Fruit fly (Drosophila melanogaster) whole organism, prepupa: ENCODE measurements around the gene CG10137.
A peak's percentile ranks its signal among the peaks of the same experiment; 100 is the strongest.

Experiments used
- Blimp-1 ChIP-seq: fragments of 200-800 bp; sonication (Bioruptor generic); optimal IDR thresholded peaks from 3 replicates; lab custom pipeline; 2017; ENCODE audit warnings: missing biosample characterization, missing genetic modification characterization, mild to moderate bottlenecking, moderate library complexity, missing genetic modification reagents
- CG10631 ChIP-seq: fragments of 200-800 bp; sonication (Bioruptor generic); optimal IDR thresholded peaks from 2 replicates; lab custom pipeline; 2016; ENCODE audit warnings: missing biosample characterization, missing genetic modification characterization
- CG10669 ChIP-seq: fragments of 200-800 bp; sonication (Bioruptor generic); optimal IDR thresholded peaks from 3 replicates; lab custom pipeline; 2018; ENCODE audit warnings: missing biosample characterization, mild to moderate bottlenecking, missing genetic modification characterization, moderate library complexity
- CG11294 ChIP-seq: fragments of 200-800 bp; sonication (Bioruptor generic); IDR thresholded peaks from 2 replicates; pipeline ENCODE4 v1.3.6; 2022; ENCODE audit warnings: missing biosample characterization, missing genetic modification characterization
- CG11762 ChIP-seq: fragments of 200-800 bp; sonication (Bioruptor generic); optimal IDR thresholded peaks from 3 replicates; lab custom pipeline; 2016; ENCODE audit warnings: missing biosample characterization, missing genetic modification characterization; ENCODE audit not compliant: insufficient read depth
- CG11902 ChIP-seq: fragments of 200-800 bp; sonication (Bioruptor generic); optimal IDR thresholded peaks from 3 replicates; lab custom pipeline; 2016; ENCODE audit warnings: missing biosample characterization, missing genetic modification characterization
- CG15336 ChIP-seq: fragments of 200-800 bp; sonication (Bioruptor generic); IDR thresholded peaks from 2 replicates; pipeline ENCODE4 v1.3.6; 2022; ENCODE audit warnings: missing biosample characterization, missing genetic modification characterization
- CG16779 ChIP-seq: fragments of 200-800 bp; sonication (Bioruptor generic); optimal IDR thresholded peaks from 3 replicates; lab custom pipeline; 2017; ENCODE audit warnings: missing biosample characterization, mild to moderate bottlenecking, missing genetic modification characterization
- CG3032 ChIP-seq: fragments of 200-800 bp; optimal IDR thresholded peaks from 2 replicates; lab custom pipeline; 2019; ENCODE audit warnings: missing biosample characterization, mild to moderate bottlenecking, missing genetic modification characterization, moderate library complexity
- CG31627 ChIP-seq: fragments of 200-800 bp; sonication (Bioruptor generic); optimal IDR thresholded peaks from 3 replicates; lab custom pipeline; 2016; ENCODE audit warnings: missing biosample characterization, missing genetic modification characterization
- CG32006 ChIP-seq: fragments of 200-800 bp; sonication (Bioruptor generic); optimal IDR thresholded peaks from 3 replicates; lab custom pipeline; 2017; ENCODE audit warnings: missing biosample characterization, mild to moderate bottlenecking, missing genetic modification characterization
- CG34406 ChIP-seq: fragments of 200-800 bp; sonication (Bioruptor generic); optimal IDR thresholded peaks from 3 replicates; lab custom pipeline; 2016; ENCODE audit warnings: missing biosample characterization, missing genetic modification characterization
- CG3919 ChIP-seq: fragments of 200-800 bp; sonication (Bioruptor generic); optimal IDR thresholded peaks from 3 replicates; lab custom pipeline; 2016; ENCODE audit warnings: missing biosample characterization, missing genetic modification characterization
- CG4318 ChIP-seq: fragments of 200-800 bp; sonication (Bioruptor generic); optimal IDR thresholded peaks from 3 replicates; lab custom pipeline; 2017; ENCODE audit warnings: missing biosample characterization, mild to moderate bottlenecking, missing genetic modification characterization
- CG6276 ChIP-seq: fragments of 200-800 bp; sonication (Bioruptor generic); optimal IDR thresholded peaks from 2 replicates; lab custom pipeline; 2017; ENCODE audit warnings: missing biosample characterization, mild to moderate bottlenecking, missing genetic modification characterization
- CG6808 ChIP-seq: fragments of 200-800 bp; sonication (Bioruptor generic); optimal IDR thresholded peaks from 3 replicates; lab custom pipeline; 2017; ENCODE audit warnings: missing biosample characterization, missing genetic modification characterization, mild to moderate bottlenecking, moderate library complexity, missing genetic modification reagents
- CG6854 ChIP-seq: fragments of 200-800 bp; sonication (Bioruptor generic); optimal IDR thresholded peaks from 2 replicates; lab custom pipeline; 2017; ENCODE audit warnings: missing biosample characterization, mild to moderate bottlenecking, missing genetic modification characterization
- CG8119 ChIP-seq: fragments of 200-800 bp; sonication (Bioruptor generic); IDR thresholded peaks from 3 replicates; pipeline ENCODE4 v1.3.6; 2022; ENCODE audit warnings: missing biosample characterization, missing genetic modification characterization
- CG8632 ChIP-seq: fragments of 200-800 bp; sonication (Bioruptor generic); optimal IDR thresholded peaks from 3 replicates; lab custom pipeline; 2016; ENCODE audit warnings: missing biosample characterization, missing genetic modification characterization
- Eip78C ChIP-seq: fragments of 200-800 bp; sonication (Bioruptor generic); peaks from one replicate; lab custom pipeline; 2016; ENCODE audit warnings: missing biosample characterization, missing genetic modification characterization
- Ets21C ChIP-seq: fragments of 200-800 bp; sonication (Bioruptor generic); optimal IDR thresholded peaks from 3 replicates; lab custom pipeline; 2016; ENCODE audit warnings: missing biosample characterization, missing genetic modification characterization
- Ets96B ChIP-seq: fragments of 200-800 bp; optimal IDR thresholded peaks from 2 replicates; lab custom pipeline; 2019; ENCODE audit warnings: missing biosample characterization, mild to moderate bottlenecking, missing genetic modification characterization, moderate library complexity
- Gug ChIP-seq: fragments of 200-800 bp; sonication (Bioruptor generic); IDR thresholded peaks from 2 replicates; pipeline ENCODE4 v1.3.6; 2022; ENCODE audit warnings: missing biosample characterization, missing genetic modification characterization
- Hr4 ChIP-seq: fragments of 200-800 bp; sonication (Bioruptor generic); optimal IDR thresholded peaks from 3 replicates; lab custom pipeline; 2016; ENCODE audit warnings: missing biosample characterization, missing genetic modification characterization
- Lpt ChIP-seq: fragments of 200-800 bp; sonication (Bioruptor generic); optimal IDR thresholded peaks from 3 replicates; lab custom pipeline; 2016; ENCODE audit warnings: missing biosample characterization, missing genetic modification characterization
- Met ChIP-seq: fragments of 200-800 bp; sonication (Bioruptor generic); optimal IDR thresholded peaks from 3 replicates; lab custom pipeline; 2016; ENCODE audit warnings: missing biosample characterization, missing genetic modification characterization
- Sox15 ChIP-seq: fragments of 200-800 bp; sonication (Bioruptor generic); optimal IDR thresholded peaks from 3 replicates; lab custom pipeline; 2016; ENCODE audit warnings: missing biosample characterization, missing genetic modification characterization
- achi ChIP-seq: fragments of 200-800 bp; sonication (Bioruptor generic); optimal IDR thresholded peaks from 3 replicates; lab custom pipeline; 2016; ENCODE audit warnings: missing biosample characterization, missing genetic modification characterization
- dac ChIP-seq: fragments of 200-800 bp; sonication (Bioruptor generic); optimal IDR thresholded peaks from 2 replicates; lab custom pipeline; 2017; ENCODE audit warnings: missing biosample characterization, mild to moderate bottlenecking, missing genetic modification characterization
- eg ChIP-seq: fragments of 200-800 bp; sonication (Bioruptor generic); IDR thresholded peaks from 3 replicates; pipeline ENCODE4 v1.3.6; 2022; ENCODE audit warnings: missing biosample characterization, missing genetic modification characterization
- fd85E ChIP-seq: fragments of 200-800 bp; sonication (Bioruptor generic); optimal IDR thresholded peaks from 3 replicates; lab custom pipeline; 2016; ENCODE audit warnings: missing biosample characterization, missing genetic modification characterization
- fkh ChIP-seq: fragments of 200-800 bp; sonication (Bioruptor generic); optimal IDR thresholded peaks from 3 replicates; lab custom pipeline; 2017; ENCODE audit warnings: missing biosample characterization, mild to moderate bottlenecking, missing genetic modification characterization, moderate library complexity
- lz ChIP-seq: fragments of 200-800 bp; sonication (Bioruptor generic); optimal IDR thresholded peaks from 3 replicates; lab custom pipeline; 2016; ENCODE audit warnings: missing biosample characterization, missing genetic modification characterization
- net ChIP-seq: fragments of 200-800 bp; sonication (Bioruptor generic); optimal IDR thresholded peaks from 3 replicates; lab custom pipeline; 2016; ENCODE audit warnings: missing biosample characterization, missing genetic modification characterization
- pdm3 ChIP-seq: fragments of 200-800 bp; sonication (Bioruptor generic); optimal IDR thresholded peaks from 3 replicates; lab custom pipeline; 2016; ENCODE audit warnings: missing biosample characterization, missing genetic modification characterization
- salr ChIP-seq, 2 experiments: fragments of 200-800 bp; sonication (Bioruptor generic); optimal IDR thresholded peaks; 3 replicates each; lab custom pipeline; 2016 to 2018; ENCODE audit warnings: missing biosample characterization in 2 of 2, missing genetic modification characterization in 2 of 2, mild to moderate bottlenecking in 1 of 2
- spab ChIP-seq: fragments of 200-800 bp; sonication (Bioruptor generic); optimal IDR thresholded peaks from 2 replicates; lab custom pipeline; 2017; ENCODE audit warnings: missing biosample characterization, mild to moderate bottlenecking, missing genetic modification characterization, missing genetic modification reagents
- ss ChIP-seq, 2 experiments: fragments of 200-800 bp; sonication (Bioruptor generic); optimal IDR thresholded peaks; 2 replicates in 1 of 2; 3 replicates in 1 of 2; lab custom pipeline; 2017 to 2018; ENCODE audit warnings: mild to moderate bottlenecking in 2 of 2, missing biosample characterization in 2 of 2, missing genetic modification characterization in 2 of 2, moderate library complexity in 1 of 2
- svp ChIP-seq: fragments of 200-800 bp; sonication (Bioruptor generic); peaks from one replicate; lab custom pipeline; 2016; ENCODE audit warnings: missing biosample characterization, missing genetic modification characterization
- vri ChIP-seq: fragments of 200-800 bp; sonication (Bioruptor generic); optimal IDR thresholded peaks from 3 replicates; lab custom pipeline; 2016; ENCODE audit warnings: missing biosample characterization, mild to moderate bottlenecking, missing genetic modification characterization

The CG10137 gene

dm6 chr2L:19549412-19549811, 22.9 kb downstream of the CG10137 start (continued):
- TF ChIP-seq CG11294 (no peak), Met (GFP tag; lab: Kevin White, UChicago) (no peak), achi (GFP tag; lab: Kevin White, UChicago) (peak; percentile 37), fd85E (GFP tag; lab: Kevin White, UChicago) (no peak), CG32006 (GFP tag; lab: Kevin White, UChicago) (no peak), CG8119 (GFP tag; lab: Robert Waterston, UW) (peak; percentile 60; the same call in 2 of the 3 replicates), svp (GFP tag; lab: Kevin White, UChicago) (peak; percentile 91), vri (GFP tag; lab: Kevin White, UChicago) (peak; percentile 71), Sox15 (no peak), Ets21C (GFP tag; lab: Kevin White, UChicago) (no peak), lz (GFP tag; lab: Kevin White, UChicago) (no peak), eg (no peak; the same call in 2 of the 3 replicates), CG16779 (tag; lab: Kevin White, UChicago) (no peak), net (GFP tag; lab: Kevin White, UChicago) (no peak), CG31627 (GFP tag; lab: Kevin White, UChicago) (no peak), CG3032 (tag; lab: Kevin White, UChicago) (no peak), Eip78C (peak; percentile 71), fkh (GFP tag; lab: Kevin White, UChicago) (peak; percentile 93), CG10631 (GFP tag; lab: Kevin White, UChicago) (no peak), CG3919 (GFP tag; lab: Kevin White, UChicago) (no peak), CG6808 (GFP tag; lab: Kevin White, UChicago) (peak; percentile 70), CG15336 (GFP tag; lab: Robert Waterston, UW) (no peak), Lpt (GFP tag; lab: Kevin White, UChicago) (peak; percentile 50), pdm3 (GFP tag; lab: Kevin White, UChicago) (no peak), ss (GFP tag; optimal IDR thresholded peaks at IDR 0.05; lab: Kevin White, UChicago) (no peak), CG34406 (GFP tag; lab: Kevin White, UChicago) (no peak), Blimp-1 (GFP tag; lab: Kevin White, UChicago) (peak; percentile 32), CG4318 (no peak)

dm6 chr2L:19563029-19563980, 36.8 kb downstream of the CG10137 start, which contains the start of gene CG13078:
TSS of gene CG13078 (plus strand) at chr2L:19563930.
- TF ChIP-seq dac (GFP tag; lab: Kevin White, UChicago) (no peak), CG6276 (GFP tag; lab: Kevin White, UChicago) (no peak), spab (no peak), CG11294 (no peak), fd85E (GFP tag; lab: Kevin White, UChicago) (no peak), CG10669 (GFP tag; lab: Kevin White, UChicago) (no peak), Gug (GFP tag; lab: Robert Waterston, UW) (no peak), CG6854 (GFP tag; lab: Kevin White, UChicago) (no peak), CG15336 (GFP tag; lab: Robert Waterston, UW) (no peak), CG11762 (GFP tag; lab: Kevin White, UChicago) (no peak), Hr4 (no peak), CG31627 (GFP tag; lab: Kevin White, UChicago) (no peak), Ets96B (tag; lab: Kevin White, UChicago) (no peak), salr (GFP tag; optimal IDR thresholded peaks at IDR 0.05; lab: Kevin White, UChicago) (no peak), CG8632 (GFP tag; lab: Kevin White, UChicago) (no peak), eg (no peak), CG11902 (GFP tag; lab: Kevin White, UChicago) (no peak)
